Worm (Caenorhabditis elegans) whole organism, L3 larva: Measurements from ENCODE around the gene fbxc-47.
A peak's percentile ranks its signal among the peaks of the same experiment; 100 is the strongest.

Source experiments
- R02D3.7 ChIP-seq: fragments of 150-350 bp; optimal IDR thresholded peaks from 2 replicates; lab custom pipeline; 2014; ENCODE audit warnings: missing biosample characterization, missing genetic modification characterization
- aly-2 ChIP-seq: fragments of 150-350 bp; optimal IDR thresholded peaks from 2 replicates; lab custom pipeline; 2014; ENCODE audit warnings: missing biosample characterization, missing genetic modification characterization
- ama-1 ChIP-seq: fragments of 150-350 bp; optimal IDR thresholded peaks from 2 replicates; lab custom pipeline; 2018
- ceh-16 ChIP-seq: sonication (generic microtip); optimal IDR thresholded peaks from 2 replicates; lab custom pipeline; 2017; ENCODE audit warnings: missing biosample characterization, missing genetic modification characterization
- ceh-82 ChIP-seq: fragments of 150-350 bp; optimal IDR thresholded peaks from 2 replicates; lab custom pipeline; 2014; ENCODE audit warnings: missing biosample characterization, missing genetic modification characterization
- ceh-9 ChIP-seq: sonication (generic microtip); optimal IDR thresholded peaks from 2 replicates; lab custom pipeline; 2018; ENCODE audit warnings: missing biosample characterization, missing genetic modification characterization
- egl-27 ChIP-seq: sonication (generic microtip); optimal IDR thresholded peaks from 4 replicates; lab custom pipeline; 2017; ENCODE audit warnings: missing biosample characterization, missing genetic modification reagents, missing genetic modification characterization
- elt-1 ChIP-seq: fragments of 150-350 bp; optimal IDR thresholded peaks from 2 replicates; lab custom pipeline; 2014; ENCODE audit warnings: missing biosample characterization, missing genetic modification characterization
- elt-2 ChIP-seq: sonication (generic microtip); optimal IDR thresholded peaks from 2 replicates; lab custom pipeline; 2016; ENCODE audit warnings: missing genetic modification reagents, mild to moderate bottlenecking, missing genetic modification characterization, missing compliant biosample characterization
- eor-1 ChIP-seq, 2 experiments: fragments of 150-350 bp; optimal IDR thresholded peaks; 2 replicates each; lab custom pipeline; 2014 to 2018; ENCODE audit warnings: missing biosample characterization in 2 of 2, missing genetic modification characterization in 2 of 2
- fkh-10 ChIP-seq: sonication (generic microtip); optimal IDR thresholded peaks from 2 replicates; lab custom pipeline; 2017; ENCODE audit warnings: missing biosample characterization, missing genetic modification reagents, missing genetic modification characterization
- fos-1 ChIP-seq: fragments of 150-350 bp; optimal IDR thresholded peaks from 2 replicates; lab custom pipeline; 2014; ENCODE audit warnings: missing biosample characterization, missing genetic modification characterization
- hmg-11 ChIP-seq: sonication (generic microtip); optimal IDR thresholded peaks from 2 replicates; lab custom pipeline; 2016; ENCODE audit warnings: missing genetic modification characterization, missing compliant biosample characterization
- jun-1 ChIP-seq: fragments of 150-350 bp; optimal IDR thresholded peaks from 2 replicates; lab custom pipeline; 2014; ENCODE audit warnings: missing biosample characterization, missing genetic modification reagents, missing genetic modification characterization
- lin-15B ChIP-seq: fragments of 150-350 bp; optimal IDR thresholded peaks from 2 replicates; lab custom pipeline; 2014; ENCODE audit warnings: missing biosample characterization, missing genetic modification characterization
- mdl-1 ChIP-seq: fragments of 150-350 bp; optimal IDR thresholded peaks from 2 replicates; lab custom pipeline; 2014; ENCODE audit warnings: missing biosample characterization, missing genetic modification characterization
- mml-1 ChIP-seq: fragments of 150-350 bp; sonication (generic microtip); optimal IDR thresholded peaks from 3 replicates; lab custom pipeline; 2014; ENCODE audit warnings: missing biosample characterization, missing genetic modification characterization
- nfya-1 ChIP-seq: sonication (generic microtip); optimal IDR thresholded peaks from 2 replicates; lab custom pipeline; 2017; ENCODE audit warnings: missing genetic modification characterization, mild to moderate bottlenecking, missing compliant biosample characterization, antibody characterized with exemption, moderate library complexity; ENCODE audit not compliant: insufficient read depth
- nhr-11 ChIP-seq: fragments of 150-350 bp; optimal IDR thresholded peaks from 2 replicates; lab custom pipeline; 2014; ENCODE audit warnings: missing biosample characterization, missing genetic modification characterization
- nhr-12 ChIP-seq: fragments of 150-350 bp; optimal IDR thresholded peaks from 2 replicates; lab custom pipeline; 2014; ENCODE audit warnings: missing biosample characterization, missing genetic modification characterization
- nhr-23 ChIP-seq: fragments of 150-350 bp; optimal IDR thresholded peaks from 2 replicates; lab custom pipeline; 2014; ENCODE audit warnings: missing biosample characterization, missing genetic modification reagents, missing genetic modification characterization
- nhr-237 ChIP-seq: fragments of 150-350 bp; optimal IDR thresholded peaks from 2 replicates; lab custom pipeline; 2014; ENCODE audit warnings: missing biosample characterization, missing genetic modification characterization
- nhr-25 ChIP-seq: sonication (generic microtip); optimal IDR thresholded peaks from 2 replicates; lab custom pipeline; 2017; ENCODE audit warnings: missing biosample characterization, missing genetic modification characterization
- nhr-28 ChIP-seq: fragments of 150-350 bp; optimal IDR thresholded peaks from 2 replicates; lab custom pipeline; 2014; ENCODE audit warnings: missing biosample characterization, missing genetic modification characterization
- nhr-76 ChIP-seq: fragments of 150-350 bp; sonication (generic microtip); optimal IDR thresholded peaks from 5 replicates; lab custom pipeline; 2014; ENCODE audit warnings: missing biosample characterization, missing genetic modification characterization
- nhr-77 ChIP-seq: fragments of 150-350 bp; optimal IDR thresholded peaks from 2 replicates; lab custom pipeline; 2014; ENCODE audit warnings: missing biosample characterization, missing genetic modification characterization
- pha-4 ChIP-seq: fragments of 150-350 bp; optimal IDR thresholded peaks from 2 replicates; lab custom pipeline; 2014; ENCODE audit warnings: missing biosample characterization, missing genetic modification reagents, missing genetic modification characterization
- sea-2 ChIP-seq: fragments of 150-350 bp; sonication (generic microtip); optimal IDR thresholded peaks from 4 replicates; lab custom pipeline; 2014; ENCODE audit warnings: missing biosample characterization, missing genetic modification reagents, missing genetic modification characterization
- skn-1 ChIP-seq: fragments of 150-350 bp; optimal IDR thresholded peaks from 2 replicates; lab custom pipeline; 2014; ENCODE audit warnings: missing biosample characterization, missing genetic modification characterization
- snpc-4 ChIP-seq: fragments of 150-350 bp; optimal IDR thresholded peaks from 2 replicates; lab custom pipeline; 2014; ENCODE audit warnings: missing biosample characterization, missing genetic modification characterization
- unc-39 ChIP-seq: sonication (generic microtip); optimal IDR thresholded peaks from 4 replicates; lab custom pipeline; 2017; ENCODE audit warnings: missing biosample characterization, missing genetic modification characterization
- unc-62 ChIP-seq: fragments of 150-350 bp; sonication (generic microtip); optimal IDR thresholded peaks from 4 replicates; lab custom pipeline; 2014; ENCODE audit warnings: missing biosample characterization, missing genetic modification reagents, missing genetic modification characterization
- zag-1 ChIP-seq: fragments of 150-350 bp; optimal IDR thresholded peaks from 2 replicates; lab custom pipeline; 2014; ENCODE audit warnings: missing biosample characterization, missing genetic modification characterization
- ztf-11 ChIP-seq: fragments of 150-350 bp; optimal IDR thresholded peaks from 2 replicates; lab custom pipeline; 2014; ENCODE audit warnings: missing biosample characterization, missing genetic modification characterization
- ztf-4 ChIP-seq: fragments of 150-350 bp; optimal IDR thresholded peaks from 2 replicates; lab custom pipeline; 2014; ENCODE audit warnings: missing biosample characterization, missing genetic modification characterization

Gene fbxc-47

DNA sequence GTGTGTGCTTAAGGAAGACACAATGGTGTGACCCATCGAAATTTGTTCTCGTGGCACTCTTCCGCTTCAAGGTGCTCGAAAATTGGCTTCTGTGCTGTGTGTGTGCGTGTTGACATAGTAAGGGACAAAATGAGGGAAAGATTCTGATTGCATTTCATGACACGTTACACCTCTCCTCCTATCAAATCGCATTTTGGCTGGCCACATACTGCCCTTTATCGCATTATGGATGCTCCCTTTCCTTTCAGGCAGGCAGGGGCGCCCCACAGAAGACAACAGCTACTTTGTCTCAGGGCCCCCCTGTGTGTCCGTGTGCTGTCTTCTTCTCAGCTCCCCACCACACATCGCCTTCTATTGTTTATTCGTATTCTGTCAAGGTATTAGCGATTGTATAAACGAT is 42.2 kb downstream of the fbxc-47 start:
- TF ChIP-seq hmg-11 (tag; lab: Kevin White, UChicago) = no peak
- TF ChIP-seq fkh-10 = peak; percentile 27
- no peak for TF ChIP-seq ceh-82 (tag; lab: Kevin White, UChicago)
- TF ChIP-seq nhr-11 (tag; lab: Kevin White, UChicago) = no peak

DNA sequence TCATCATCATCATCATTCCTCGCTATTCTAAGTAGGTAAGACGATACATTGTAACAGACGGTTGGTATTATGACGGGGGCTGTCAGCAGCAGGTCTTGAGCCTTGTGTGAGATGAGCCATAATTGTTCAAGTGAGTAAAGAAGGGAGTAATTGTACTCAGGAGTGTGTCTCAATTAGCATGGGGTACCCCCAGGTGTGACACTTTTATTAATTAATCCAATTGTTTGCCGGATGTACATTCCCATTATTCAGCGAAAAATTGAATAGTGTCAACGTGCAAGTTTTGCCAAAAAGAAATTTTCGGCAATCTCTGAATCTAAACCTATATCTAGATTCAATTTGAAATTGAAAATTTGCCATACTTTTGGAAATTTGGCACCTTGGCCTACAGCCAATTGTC is 43.7 kb downstream of the fbxc-47 start:
- TF ChIP-seq ama-1 = no peak
- no peak for TF ChIP-seq zag-1 (tag; lab: Kevin White, UChicago)
- TF ChIP-seq egl-27 (tag; lab: Kevin White, UChicago) = no peak
- no peak for TF ChIP-seq R02D3.7 (tag; lab: Kevin White, UChicago)
- no peak for TF ChIP-seq nhr-11 (tag; lab: Kevin White, UChicago)
- TF ChIP-seq nhr-77 (tag; lab: Kevin White, UChicago) = no peak
- no peak for TF ChIP-seq mdl-1
- TF ChIP-seq nhr-23 (tag; lab: Kevin White, UChicago) = no peak
- no peak for TF ChIP-seq nhr-28 (tag; lab: Kevin White, UChicago)
- TF ChIP-seq nhr-25 = no peak
- no peak for TF ChIP-seq ztf-4 (tag; lab: Kevin White, UChicago)
- no peak for TF ChIP-seq nhr-12 (tag; lab: Kevin White, UChicago)
- no peak for TF ChIP-seq lin-15B (tag; lab: Kevin White, UChicago)
- TF ChIP-seq skn-1 (tag; lab: Kevin White, UChicago) = no peak
- TF ChIP-seq snpc-4 = no peak
- no peak for TF ChIP-seq elt-2 (tag; lab: Kevin White, UChicago)
- TF ChIP-seq hmg-11 (tag; lab: Kevin White, UChicago) = no peak
- no peak for TF ChIP-seq nhr-76
- no peak for TF ChIP-seq unc-39 (tag; lab: Kevin White, UChicago)
- TF ChIP-seq nhr-237 = no peak

DNA sequence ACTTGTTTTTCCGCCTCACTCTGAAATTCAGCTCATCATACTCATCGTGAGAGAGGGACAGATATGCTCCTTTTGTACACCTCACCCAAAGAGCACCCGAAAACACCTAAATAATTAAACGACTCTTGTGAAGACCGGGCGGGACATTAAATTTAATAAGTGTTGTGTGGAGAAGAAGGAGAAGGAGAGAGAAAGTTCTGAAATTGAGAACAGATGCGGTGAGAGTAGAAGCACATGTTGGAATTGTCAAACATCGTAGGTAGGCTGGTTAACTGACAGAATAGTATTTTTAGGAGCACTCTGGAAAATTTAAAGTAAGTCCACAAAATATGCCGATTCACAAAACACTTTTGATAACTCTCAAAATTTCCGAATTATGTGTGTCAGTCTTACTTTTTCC is 48.2 kb downstream of the fbxc-47 start:
- no peak for TF ChIP-seq elt-1 (tag; lab: Kevin White, UChicago)
- TF ChIP-seq mml-1 = no peak
- TF ChIP-seq ztf-11 (tag; lab: Kevin White, UChicago) = no peak
- TF ChIP-seq eor-1 (tag; optimal IDR thresholded peaks at IDR 0.05; lab: Kevin White, UChicago) = no peak
- TF ChIP-seq ceh-82 (tag; lab: Kevin White, UChicago) = no peak
- no peak for TF ChIP-seq ama-1
- no peak for TF ChIP-seq hmg-11 (tag; lab: Kevin White, UChicago)
- no peak for TF ChIP-seq ceh-9 (tag; lab: Kevin White, UChicago)
- no peak for TF ChIP-seq lin-15B (tag; lab: Kevin White, UChicago)
- no peak for TF ChIP-seq nhr-11 (tag; lab: Kevin White, UChicago)
- TF ChIP-seq fos-1 (tag; lab: Kevin White, UChicago) = no peak
- no peak for TF ChIP-seq jun-1
- TF ChIP-seq nhr-28 (tag; lab: Kevin White, UChicago) = no peak
- no peak for TF ChIP-seq snpc-4
- TF ChIP-seq nhr-12 (tag; lab: Kevin White, UChicago) = no peak
- no peak for TF ChIP-seq sea-2 (GFP tag; lab: Kevin White, UChicago)
- TF ChIP-seq pha-4 = no peak
- no peak for TF ChIP-seq nfya-1
- TF ChIP-seq nhr-76 = no peak

DNA sequence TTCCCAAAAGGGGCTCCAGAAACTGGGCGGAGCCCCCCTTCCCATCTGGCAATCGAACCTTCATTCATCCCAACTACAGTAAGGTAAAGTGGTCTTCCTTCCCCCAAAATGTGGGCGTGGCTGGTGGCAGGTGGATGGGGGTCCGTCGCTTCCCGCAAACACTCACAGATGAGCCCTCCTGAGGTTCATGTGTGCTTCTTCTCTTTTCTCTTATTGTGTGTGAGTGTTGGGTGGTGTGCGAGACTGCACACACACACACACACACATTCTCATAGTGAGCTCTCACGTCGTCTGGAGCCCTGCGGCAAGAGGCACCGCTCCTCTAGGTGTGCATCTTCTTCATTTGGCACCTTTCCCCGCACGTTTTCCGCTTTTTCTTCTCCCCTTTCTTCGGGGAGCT is 49.3 kb downstream of the fbxc-47 start:
- TF ChIP-seq R02D3.7 (tag; lab: Kevin White, UChicago) (no peak), unc-62 (no peak), nhr-23 (tag; lab: Kevin White, UChicago) (no peak), lin-15B (tag; lab: Kevin White, UChicago) (no peak), nfya-1 (peak; percentile 9)
- TF ChIP-seq, all 47 proteins: peak for 1

ce11 chrIV:3855543-3855942 is 50.2 kb downstream of the fbxc-47 start, which contains the start of gene zag-1:
Gene zag-1, plus strand, starts transcription at chrIV:3855843.
- no peak for TF ChIP-seq unc-39 (tag; lab: Kevin White, UChicago)
- TF ChIP-seq ceh-9 (tag; lab: Kevin White, UChicago) = no peak
- no peak for TF ChIP-seq aly-2 (tag; lab: Kevin White, UChicago)
- TF ChIP-seq ztf-4 (tag; lab: Kevin White, UChicago) = no peak
- no peak for TF ChIP-seq nhr-28 (tag; lab: Kevin White, UChicago)
- TF ChIP-seq ceh-16 (tag; lab: Kevin White, UChicago) = no peak
- TF ChIP-seq skn-1 (tag; lab: Kevin White, UChicago) = no peak
